Fruit fly (Drosophila melanogaster): Measurements from ENCODE around the gene Eig71Ef.

The Eig71Ef gene

dm6 chr3L:15690711-15691591 is 33.8 kb upstream of the Eig71Ef start (continued):
- TF ChIP-seq sug (tag; optimal IDR thresholded peaks at IDR 0.05) (peak; percentile 79), trh (GFP tag; optimal IDR thresholded peaks at IDR 0.05) (no peak), wor (GFP tag; IDR thresholded peaks at IDR 0.05) (no peak), Neu2 (GFP tag; optimal IDR thresholded peaks at IDR 0.05; ENCODE audit: borderline replicate concordance) (no peak), Fer1 (GFP tag; optimal IDR thresholded peaks at IDR 0.05) (peak; percentile 37), en (GFP tag; optimal IDR thresholded peaks at IDR 0.05) (no peak), HmgD (GFP tag; optimal IDR thresholded peaks at IDR 0.05) (no peak), fd96Cb (tag; optimal IDR thresholded peaks at IDR 0.05) (peak; percentile 77), al (GFP tag; IDR thresholded peaks at IDR 0.05) (no peak), Scr (GFP tag; IDR thresholded peaks at IDR 0.05; ENCODE audit: partially characterized antibody) (no peak), fd64A (GFP tag; optimal IDR thresholded peaks at IDR 0.05) (no peak), ERR (GFP tag; optimal IDR thresholded peaks at IDR 0.05) (no peak), CG42726 (GFP tag; IDR thresholded peaks at IDR 0.05; ENCODE audit: partially characterized antibody) (no peak), sd (tag; optimal IDR thresholded peaks at IDR 0.05) (peak; percentile 51), CG32532 (GFP tag; IDR thresholded peaks at IDR 0.05) (no peak), Xrp1 (GFP tag; IDR thresholded peaks at IDR 0.05) (no peak; the same call in 1 of the 2 replicates), CG15514 (GFP tag; optimal IDR thresholded peaks at IDR 0.05) (peak; percentile 11), grau (tag; optimal IDR thresholded peaks at IDR 0.05) (peak; percentile 60), jing (GFP tag; optimal IDR thresholded peaks at IDR 0.05) (no peak), jumu (GFP tag; optimal IDR thresholded peaks at IDR 0.05) (no peak), Mrtf (GFP tag; IDR thresholded peaks at IDR 0.05) (peak; percentile 45; the same call in 1 of the 3 replicates), CG12744 (GFP tag; optimal IDR thresholded peaks at IDR 0.05) (no peak), gsb-n (tag; optimal IDR thresholded peaks at IDR 0.05) (peak; percentile 31), CG12071 (GFP tag; optimal IDR thresholded peaks at IDR 0.05) (no peak), CG18262 (tag; optimal IDR thresholded peaks at IDR 0.05) (peak; percentile 71), nau (GFP tag; optimal IDR thresholded peaks at IDR 0.05) (peak; percentile 12), CG34376 (GFP tag; optimal IDR thresholded peaks at IDR 0.05) (peak; percentile 34), CG7786 (GFP tag; optimal IDR thresholded peaks at IDR 0.05) (no peak), slou (GFP tag; optimal IDR thresholded peaks at IDR 0.05) (no peak), cato (GFP tag; optimal IDR thresholded peaks at IDR 0.05; ENCODE audit: borderline replicate concordance) (no peak), row (GFP tag; IDR thresholded peaks at IDR 0.05) (peak; percentile 55), CG5953 (GFP tag; IDR thresholded peaks at IDR 0.05) (no peak), CG8290 (GFP tag; optimal IDR thresholded peaks at IDR 0.05) (no peak), CG8290 (tag; optimal IDR thresholded peaks at IDR 0.05) (no peak), otp (GFP tag; IDR thresholded peaks at IDR 0.05) (no peak), CG4282 (GFP tag; optimal IDR thresholded peaks at IDR 0.05) (no peak), CG2120 (GFP tag; optimal IDR thresholded peaks at IDR 0.05) (peak; percentile 0), bcd (GFP tag; optimal IDR thresholded peaks at IDR 0.05) (peak; percentile 37), CG32767 (GFP tag; IDR thresholded peaks at IDR 0.05) (no peak), CG10979 (tag; optimal IDR thresholded peaks at IDR 0.05) (peak; percentile 86), Side (GFP tag; optimal IDR thresholded peaks at IDR 0.05) (peak; percentile 42), fd3F (GFP tag; optimal IDR thresholded peaks at IDR 0.05) (no peak), CG15601 (tag; optimal IDR thresholded peaks at IDR 0.05) (peak; percentile 6), CG18764 (GFP tag; optimal IDR thresholded peaks at IDR 0.05) (peak; percentile 37), usp (GFP tag; optimal IDR thresholded peaks at IDR 0.05) (no peak), gt (GFP tag; IDR thresholded peaks at IDR 0.05) (no peak), CG10321 (GFP tag; IDR thresholded peaks at IDR 0.05) (no peak), Tbp (GFP tag; optimal IDR thresholded peaks at IDR 0.05) (no peak), gce (GFP tag; IDR thresholded peaks at IDR 0.05) (no peak), CG11247 (GFP tag; IDR thresholded peaks at IDR 0.05) (no peak)

Data from whole organism, embryonic.